Worm (Caenorhabditis elegans) whole organism, L2 larva: ENCODE data around the gene str-123.

ENCODE experiments used
- R02D3.7 ChIP-seq: fragments of 150-350 bp; optimal IDR thresholded peaks from 2 replicates; lab custom pipeline; 2014; ENCODE audit warnings: missing biosample characterization, missing genetic modification characterization
- ceh-82 ChIP-seq: fragments of 150-350 bp; optimal IDR thresholded peaks from 2 replicates; lab custom pipeline; 2014; ENCODE audit warnings: missing biosample characterization, missing genetic modification characterization
- elt-1 ChIP-seq: fragments of 150-350 bp; optimal IDR thresholded peaks from 2 replicates; lab custom pipeline; 2014; ENCODE audit warnings: missing biosample characterization, missing genetic modification characterization
- elt-3 ChIP-seq: sonication (generic microtip); optimal IDR thresholded peaks from 2 replicates; lab custom pipeline; 2017; ENCODE audit warnings: missing biosample characterization, missing genetic modification characterization
- mab-5 ChIP-seq: fragments of 150-350 bp; optimal IDR thresholded peaks from 2 replicates; lab custom pipeline; 2014; ENCODE audit warnings: missing biosample characterization, missing genetic modification characterization
- mdl-1 ChIP-seq, 2 experiments: fragments of 150-350 bp in 1 of 2; sonication (generic microtip) in 1 of 2; optimal IDR thresholded peaks; 2 replicates each; lab custom pipeline; 2017; ENCODE audit warnings: missing biosample characterization in 2 of 2, missing genetic modification characterization in 2 of 2
- nhr-11 ChIP-seq: fragments of 150-350 bp; optimal IDR thresholded peaks from 2 replicates; lab custom pipeline; 2014; ENCODE audit warnings: missing biosample characterization, missing genetic modification characterization
- nhr-12 ChIP-seq: fragments of 150-350 bp; optimal IDR thresholded peaks from 2 replicates; lab custom pipeline; 2014; ENCODE audit warnings: missing biosample characterization, missing genetic modification characterization
- nhr-237 ChIP-seq: fragments of 150-350 bp; optimal IDR thresholded peaks from 2 replicates; lab custom pipeline; 2014; ENCODE audit warnings: missing biosample characterization, missing genetic modification characterization
- sma-3 ChIP-seq: sonication (generic microtip); optimal IDR thresholded peaks from 2 replicates; lab custom pipeline; 2016; ENCODE audit warnings: missing genetic modification reagents, missing genetic modification characterization, missing compliant biosample characterization
- snpc-4 ChIP-seq: fragments of 150-350 bp; optimal IDR thresholded peaks from 2 replicates; lab custom pipeline; 2014; ENCODE audit warnings: missing biosample characterization, missing genetic modification characterization
- unc-39 ChIP-seq: fragments of 150-350 bp; optimal IDR thresholded peaks from 2 replicates; lab custom pipeline; 2014; ENCODE audit warnings: missing biosample characterization, missing genetic modification characterization
- zag-1 ChIP-seq: fragments of 150-350 bp; optimal IDR thresholded peaks from 2 replicates; lab custom pipeline; 2014; ENCODE audit warnings: missing biosample characterization, missing genetic modification characterization
- ztf-11 ChIP-seq: sonication (generic microtip); optimal IDR thresholded peaks from 2 replicates; lab custom pipeline; 2017; ENCODE audit warnings: missing biosample characterization, missing genetic modification characterization

ce11 chrX:12790036-12790435 is at the start of gene str-123:
- TF ChIP-seq R02D3.7 (tag; lab: Kevin White, UChicago) = no peak
- TF ChIP-seq ceh-82 = no peak
- TF ChIP-seq snpc-4 (tag; lab: Kevin White, UChicago) = no peak
- TF ChIP-seq sma-3 (GFP tag; lab: Kevin White, UChicago) = no peak
- TF ChIP-seq mab-5 (tag; lab: Kevin White, UChicago) = no peak
- TF ChIP-seq elt-3 (tag; lab: Kevin White, UChicago) = no peak
- TF ChIP-seq elt-1 (tag; lab: Kevin White, UChicago) = no peak
- TF ChIP-seq nhr-11 (tag; lab: Kevin White, UChicago) = no peak
- TF ChIP-seq nhr-237 (tag; lab: Kevin White, UChicago) = no peak
- TF ChIP-seq unc-39 (tag; lab: Kevin White, UChicago) = no peak
- TF ChIP-seq mdl-1 (tag; optimal IDR thresholded peaks at IDR 0.05; lab: Kevin White, UChicago) = no peak
- no peak for TF ChIP-seq zag-1 (tag; lab: Kevin White, UChicago)
- TF ChIP-seq ztf-11 (tag; lab: Kevin White, UChicago) = no peak
- no peak for TF ChIP-seq nhr-12 (tag; lab: Kevin White, UChicago)
